Worm (Caenorhabditis elegans): ENCODE measurements around the gene Y17G7B.22.

Gene Y17G7B.22

DNA sequence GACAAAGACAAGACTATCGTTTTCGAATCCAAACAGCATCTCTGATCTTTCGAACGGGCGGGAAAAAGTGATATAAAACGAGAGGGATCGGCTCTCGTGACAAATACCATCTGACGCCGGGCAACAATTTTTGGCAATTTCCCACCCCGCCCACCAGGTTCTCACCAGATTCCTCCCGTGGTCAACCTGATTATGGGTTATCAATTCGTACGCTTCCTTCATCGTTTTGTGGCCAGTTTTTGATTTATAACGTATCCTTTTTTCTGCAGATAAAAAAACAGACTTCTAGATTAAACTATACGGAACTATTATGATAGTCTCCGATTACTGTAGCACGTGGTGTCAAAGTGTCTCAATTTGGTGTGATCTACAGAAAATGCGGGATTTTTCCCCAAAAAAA is 14.9 kb upstream of the Y17G7B.22 start (continued):
- TF ChIP-seq rbr-2 (tag; optimal IDR thresholded peaks at IDR 0.05) (no peak), Y75B8A.6 (GFP tag; IDR thresholded peaks at IDR 0.05) (no peak), daf-8 (GFP tag; IDR thresholded peaks at IDR 0.05) (no peak), cey-2 (tag; optimal IDR thresholded peaks at IDR 0.05; ENCODE audit: borderline replicate concordance, insufficient read depth) (no peak), tra-1 (GFP tag; IDR thresholded peaks at IDR 0.05) (no peak), zag-1 (tag; optimal IDR thresholded peaks at IDR 0.05) (no peak), lin-38 (GFP tag; IDR thresholded peaks at IDR 0.05) (no peak), ceh-82 (tag; optimal IDR thresholded peaks at IDR 0.05) (no peak), ZK546.5 (tag; optimal IDR thresholded peaks at IDR 0.05) (no peak), daf-16 (GFP tag; optimal IDR thresholded peaks at IDR 0.05) (no peak), daf-16 (tag; optimal IDR thresholded peaks at IDR 0.05) (no peak), F10B5.3 (tag; optimal IDR thresholded peaks at IDR 0.05) (no peak), T20F7.1 (GFP tag; optimal IDR thresholded peaks at IDR 0.05) (no peak), lsy-2 (tag; optimal IDR thresholded peaks at IDR 0.05) (peak in 1 of 2 experiments; percentile 15), ama-1 (optimal IDR thresholded peaks at IDR 0.05) (no peak), zip-11 (GFP tag; IDR thresholded peaks at IDR 0.05) (no peak), nhr-42 (GFP tag; IDR thresholded peaks at IDR 0.05) (no peak), F26F4.8 (GFP tag; conservative IDR thresholded peaks at IDR 0.05) (no peak), dpl-1 (GFP tag; optimal IDR thresholded peaks at IDR 0.05) (no peak), nhr-111 (GFP tag; optimal IDR thresholded peaks at IDR 0.05) (no peak), F37D6.2 (tag; optimal IDR thresholded peaks at IDR 0.05) (no peak), gei-8 (GFP tag; optimal IDR thresholded peaks at IDR 0.05) (no peak), jun-1 (tag; optimal IDR thresholded peaks at IDR 0.05) (no peak), lir-3 (tag; optimal IDR thresholded peaks at IDR 0.05) (no peak), unc-39 (tag; optimal IDR thresholded peaks at IDR 0.05) (no peak), lin-13 (GFP tag; optimal IDR thresholded peaks at IDR 0.05) (no peak), duxl-1 (tag; optimal IDR thresholded peaks at IDR 0.05; ENCODE audit: poor library complexity) (no peak), T26A8.4 (GFP tag; IDR thresholded peaks at IDR 0.05) (no peak), nhr-25 (tag; optimal IDR thresholded peaks at IDR 0.05; ENCODE audit: borderline replicate concordance, insufficient read depth) (no peak), hlh-30 (tag; optimal IDR thresholded peaks at IDR 0.05; ENCODE audit: insufficient read depth) (peak; percentile 83), vab-7 (GFP tag; IDR thresholded peaks at IDR 0.05) (no peak), hlh-11 (tag; optimal IDR thresholded peaks at IDR 0.05) (peak; percentile 78), mdt-29 (GFP tag; IDR thresholded peaks at IDR 0.05) (peak; percentile 44; the same call in 1 of the 2 replicates), nhr-10 (tag; optimal IDR thresholded peaks at IDR 0.05) (no peak), ctbp-1 (GFP tag; IDR thresholded peaks at IDR 0.05) (no peak), ceh-28 (tag; optimal IDR thresholded peaks at IDR 0.05) (no peak), ces-1 (GFP tag; optimal IDR thresholded peaks at IDR 0.05) (no peak), mxl-3 (GFP tag; optimal IDR thresholded peaks at IDR 0.05) (peak; percentile 41), lin-29 (GFP tag; IDR thresholded peaks at IDR 0.05) (no peak), spr-1 (tag; optimal IDR thresholded peaks at IDR 0.05) (no peak), nhr-6 (tag; optimal IDR thresholded peaks at IDR 0.05) (no peak), sdz-12 (GFP tag; optimal IDR thresholded peaks at IDR 0.05) (no peak), ceh-32 (tag; optimal IDR thresholded peaks at IDR 0.05; ENCODE audit: poor library complexity) (no peak), egl-43 (GFP tag; IDR thresholded peaks at IDR 0.05) (no peak), daf-12 (tag; optimal IDR thresholded peaks at IDR 0.05) (no peak), hmg-1.1 (GFP tag; IDR thresholded peaks at IDR 0.05) (no peak), aha-1 (tag) (peak; percentile 61), dve-1 (tag; optimal IDR thresholded peaks at IDR 0.05; ENCODE audit: insufficient read depth) (peak; percentile 35), R02D3.7 (tag; optimal IDR thresholded peaks at IDR 0.05) (no peak), skn-1 (tag; optimal IDR thresholded peaks at IDR 0.05) (no peak), attf-4 (tag; optimal IDR thresholded peaks at IDR 0.05) (no peak), Y105C5A.15 (GFP tag; IDR thresholded peaks at IDR 0.05) (no peak)

Measured in whole organism, L4 larva.